Worm (Caenorhabditis elegans): ENCODE data around the gene F49H12.2.

DNA sequence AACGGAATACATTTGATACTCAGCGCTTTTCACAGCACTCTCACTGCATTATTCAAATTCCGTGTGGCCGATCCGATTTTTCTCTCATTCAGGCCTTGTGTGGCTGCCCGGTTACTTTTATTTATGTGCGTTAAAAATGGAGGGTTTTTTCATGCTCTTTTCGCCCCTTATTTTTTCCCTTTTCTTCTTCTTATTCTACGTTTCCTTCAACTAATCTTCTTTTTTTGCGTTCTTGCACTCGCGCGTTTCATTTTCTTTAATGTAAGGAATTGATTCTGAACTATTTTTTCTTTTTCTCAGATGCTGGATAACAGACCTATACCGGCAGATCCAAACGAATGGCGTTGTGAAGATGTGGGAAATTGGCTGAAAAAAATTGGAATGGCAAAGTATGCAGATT, 23.6 kb downstream of the F49H12.2 start, which contains the start of gene F53B1.2:
- TF ChIP-seq ceh-6 (GFP tag; optimal IDR thresholded peaks at IDR 0.05) (no peak), ahr-1 (tag; optimal IDR thresholded peaks at IDR 0.05) (no peak), hlh-15 (tag; optimal IDR thresholded peaks at IDR 0.05) (no peak), lin-11 (tag; optimal IDR thresholded peaks at IDR 0.05) (no peak), ceh-2 (tag; optimal IDR thresholded peaks at IDR 0.05) (no peak), tbx-2 (tag; optimal IDR thresholded peaks at IDR 0.05) (no peak), C38D4.7 (GFP tag; optimal IDR thresholded peaks at IDR 0.05) (no peak), gmeb-2 (tag; optimal IDR thresholded peaks at IDR 0.05) (no peak), nfya-1 (tag; optimal IDR thresholded peaks at IDR 0.05) (no peak), ceh-24 (tag; optimal IDR thresholded peaks at IDR 0.05) (no peak), nhr-11 (tag; optimal IDR thresholded peaks at IDR 0.05) (no peak), ceh-34 (tag; optimal IDR thresholded peaks at IDR 0.05) (no peak)
